Worm (Caenorhabditis elegans) whole organism, L4/young adult: Measurements from ENCODE around the gene C01G6.3.

Experiments
- W03F9.2 ChIP-seq: fragments of 150-350 bp; optimal IDR thresholded peaks from 2 replicates; lab custom pipeline; 2014; ENCODE audit warnings: missing biosample characterization, missing genetic modification characterization
- dao-5 ChIP-seq: sonication (generic microtip); optimal IDR thresholded peaks from 2 replicates; lab custom pipeline; 2016; ENCODE audit warnings: missing genotype, missing genetic modification characterization, moderate library complexity, missing compliant biosample characterization
- him-1 ChIP-seq: sonication (generic microtip); optimal IDR thresholded peaks from 2 replicates; lab custom pipeline; 2016; ENCODE audit warnings: missing genotype, missing genetic modification reagents, missing genetic modification characterization, missing compliant biosample characterization

Gene C01G6.3

ce11 chrII:9269588-9269987 lies at the start of gene C01G6.3:
C01G6.3 (plus strand) TSS chrII:9269888.
- TF ChIP-seq him-1 (no peak), dao-5 (tag; lab: Kevin White, UChicago) (no peak), W03F9.2 (no peak)

ce11 chrII:9222969-9223368 lies 46.7 kb upstream of the C01G6.3 start, which contains the start of gene ZK1067.3:
ZK1067.3 (plus strand) TSS chrII:9223269.
- no peak for TF ChIP-seq dao-5 (tag; lab: Kevin White, UChicago)
- TF ChIP-seq W03F9.2: no peak
- no peak for TF ChIP-seq him-1

- no peak for TF ChIP-seq W03F9.2
- no peak for TF ChIP-seq dao-5 (tag; lab: Kevin White, UChicago)
- no peak for TF ChIP-seq him-1
Measured at ce11 chrII:9227134-9227533, 42.6 kb upstream of the C01G6.3 start, which contains the start of gene abu-14. abu-14 (minus strand) TSS chrII:9227214.

- no peak for TF ChIP-seq W03F9.2
- TF ChIP-seq him-1: no peak
- TF ChIP-seq dao-5 (tag; lab: Kevin White, UChicago): no peak
Measured at ce11 chrII:9231240-9231639, 38.4 kb upstream of the C01G6.3 start, which contains the start of gene gst-13. gst-13 (plus strand) TSS chrII:9231457.

ce11 chrII:9232493-9232892 lies 37.2 kb upstream of the C01G6.3 start:
- TF ChIP-seq W03F9.2 (no peak), him-1 (no peak), dao-5 (tag; lab: Kevin White, UChicago) (no peak)

- no peak for TF ChIP-seq dao-5 (tag; lab: Kevin White, UChicago)
- no peak for TF ChIP-seq him-1
Measured at ce11 chrII:9232923-9233322, 36.8 kb upstream of the C01G6.3 start, which contains the start of gene T26C5.2. T26C5.2 (plus strand) TSS chrII:9233223.

ce11 chrII:9233813-9234212 lies 35.9 kb upstream of the C01G6.3 start:
- TF ChIP-seq him-1 (no peak), W03F9.2 (no peak), dao-5 (tag; lab: Kevin White, UChicago) (no peak)

ce11 chrII:9236283-9236682 lies 33.4 kb upstream of the C01G6.3 start, which contains the start of gene T26C5.3:
T26C5.3 (plus strand) TSS chrII:9236583.
- TF ChIP-seq W03F9.2: no peak
- no peak for TF ChIP-seq him-1
- TF ChIP-seq dao-5 (tag; lab: Kevin White, UChicago): no peak

- TF ChIP-seq him-1: no peak
- TF ChIP-seq W03F9.2: no peak
- TF ChIP-seq dao-5 (tag; lab: Kevin White, UChicago): no peak
Measured at ce11 chrII:9236972-9237371, 32.7 kb upstream of the C01G6.3 start.

- no peak for TF ChIP-seq him-1
- no peak for TF ChIP-seq W03F9.2
- TF ChIP-seq dao-5 (tag; lab: Kevin White, UChicago): no peak
Measured at ce11 chrII:9237719-9238118, 32.0 kb upstream of the C01G6.3 start.

- no peak for TF ChIP-seq W03F9.2
- TF ChIP-seq dao-5 (tag; lab: Kevin White, UChicago): no peak
- TF ChIP-seq him-1: no peak
Measured at ce11 chrII:9241610-9242009, 28.1 kb upstream of the C01G6.3 start.

ce11 chrII:9242804-9243203 lies 26.9 kb upstream of the C01G6.3 start:
- no peak for TF ChIP-seq W03F9.2
- no peak for TF ChIP-seq dao-5 (tag; lab: Kevin White, UChicago)
- TF ChIP-seq him-1: no peak

ce11 chrII:9246648-9247047 lies 23.0 kb upstream of the C01G6.3 start, which contains the start of gene T26C5.5:
T26C5.5 (minus strand) TSS chrII:9246748.
- no peak for TF ChIP-seq dao-5 (tag; lab: Kevin White, UChicago)
- TF ChIP-seq him-1: no peak
- no peak for TF ChIP-seq W03F9.2

- TF ChIP-seq W03F9.2: no peak
- no peak for TF ChIP-seq dao-5 (tag; lab: Kevin White, UChicago)
- TF ChIP-seq him-1: no peak
Measured at ce11 chrII:9250422-9250821, 19.3 kb upstream of the C01G6.3 start, which contains the start of gene T26C5.4. T26C5.4 (minus strand) TSS chrII:9250522.

ce11 chrII:9251529-9251928 lies 18.2 kb upstream of the C01G6.3 start:
- TF ChIP-seq him-1 (no peak), W03F9.2 (no peak), dao-5 (tag; lab: Kevin White, UChicago) (no peak)

- no peak for TF ChIP-seq dao-5 (tag; lab: Kevin White, UChicago)
- TF ChIP-seq him-1: no peak
- TF ChIP-seq W03F9.2: no peak
Measured at ce11 chrII:9254187-9254586, 15.5 kb upstream of the C01G6.3 start, which contains the start of gene nlp-82. nlp-82 (minus strand) TSS chrII:9254287.
